Worm (Caenorhabditis elegans) whole organism, young adult: Measurements from ENCODE around the gene nhr-16.

Experiments
- B0261.1 ChIP-seq: sonication (generic microtip); optimal IDR thresholded peaks from 2 replicates; lab custom pipeline; 2016; ENCODE audit warnings: mild to moderate bottlenecking, missing genetic modification characterization, moderate library complexity, missing compliant biosample characterization
- C17E4.6 ChIP-seq: fragments of 200-800 bp; sonication (Bioruptor generic); IDR thresholded peaks from 2 replicates; pipeline ENCODE4 v1.3.6; 2022; ENCODE audit warnings: missing genetic modification reagents, missing genetic modification characterization, missing compliant biosample characterization
- F10E7.11 ChIP-seq: sonication (generic microtip); optimal IDR thresholded peaks from 2 replicates; lab custom pipeline; 2017; ENCODE audit warnings: mild to moderate bottlenecking, missing genetic modification characterization, moderate library complexity, missing compliant biosample characterization
- Y79H2A.3 ChIP-seq: fragments of 200-800 bp; sonication (Bioruptor generic); conservative IDR thresholded peaks from 2 replicates; pipeline ENCODE4 v1.3.6; 2022; ENCODE audit warnings: missing genetic modification reagents, missing genetic modification characterization, missing compliant biosample characterization
- ZK185.1 ChIP-seq: sonication (generic microtip); optimal IDR thresholded peaks from 2 replicates; lab custom pipeline; 2016; ENCODE audit warnings: mild to moderate bottlenecking, missing genetic modification characterization, missing compliant biosample characterization; ENCODE audit not compliant: poor library complexity, severe bottlenecking
- aptf-3 ChIP-seq: fragments of 200-800 bp; sonication (Bioruptor generic); IDR thresholded peaks from 2 replicates; pipeline ENCODE4 v1.3.6; 2022; ENCODE audit warnings: missing genetic modification characterization, missing compliant biosample characterization
- ceh-40 ChIP-seq: fragments of 200-800 bp; sonication (Bioruptor generic); IDR thresholded peaks from 2 replicates; pipeline ENCODE4 v1.3.6; 2022; ENCODE audit warnings: missing genetic modification characterization, missing compliant biosample characterization
- dpl-1 ChIP-seq: fragments of 150-350 bp; optimal IDR thresholded peaks from 2 replicates; lab custom pipeline; 2014; ENCODE audit warnings: missing biosample characterization, missing genetic modification reagents, missing genetic modification characterization
- fkh-3 ChIP-seq: sonication (generic microtip); optimal IDR thresholded peaks from 2 replicates; lab custom pipeline; 2016; ENCODE audit warnings: mild to moderate bottlenecking, missing genetic modification characterization, missing compliant biosample characterization
- hlh-12 ChIP-seq: sonication (generic microtip); optimal IDR thresholded peaks from 2 replicates; lab custom pipeline; 2016; ENCODE audit warnings: missing genetic modification characterization, missing compliant biosample characterization
- nfyb-1 ChIP-seq: fragments of 200-800 bp; sonication (Bioruptor generic); IDR thresholded peaks from 2 replicates; pipeline ENCODE4 v1.3.6; 2022; ENCODE audit warnings: missing genetic modification reagents, missing genetic modification characterization, missing compliant biosample characterization
- unc-62 ChIP-seq: fragments of 150-350 bp; optimal IDR thresholded peaks from 2 replicates; lab custom pipeline; 2014; ENCODE audit warnings: missing biosample characterization, missing genetic modification reagents, missing genetic modification characterization
- xnd-1 ChIP-seq: sonication (generic microtip); optimal IDR thresholded peaks from 2 replicates; lab custom pipeline; 2016; ENCODE audit warnings: missing genotype, missing genetic modification reagents, missing genetic modification characterization, missing compliant biosample characterization

DNA sequence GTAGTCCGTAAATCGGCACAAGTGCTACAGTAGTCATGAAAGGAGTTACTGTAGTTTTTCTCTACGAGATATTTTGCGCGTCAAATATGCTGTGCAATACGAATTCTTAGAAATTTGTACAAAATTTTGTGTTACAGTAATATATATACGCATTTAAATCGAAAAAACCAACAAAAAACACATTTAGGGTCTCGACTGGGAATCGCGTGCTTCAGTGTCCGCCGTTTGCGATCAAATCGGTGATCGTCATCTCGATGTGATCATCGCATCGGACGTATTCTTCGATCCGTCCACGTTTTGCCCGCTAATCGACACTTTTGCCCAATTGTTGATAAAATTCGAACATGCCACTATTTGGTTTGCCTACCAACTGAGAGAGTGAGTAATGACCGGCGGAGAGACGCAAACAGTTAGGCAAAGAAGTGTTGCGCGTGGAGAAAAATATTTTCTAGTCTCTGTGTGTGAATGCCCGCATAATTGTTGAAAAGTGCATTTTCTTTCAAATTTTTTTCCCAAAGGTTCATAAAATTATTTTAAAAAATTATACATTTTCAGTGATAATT lies 30.4 kb downstream of the nhr-16 start:
- TF ChIP-seq B0261.1 (tag; lab: Kevin White, UChicago) (no peak), F10E7.11 (tag; lab: Kevin White, UChicago) (no peak), ceh-40 (no peak), hlh-12 (no peak), C17E4.6 (GFP tag; lab: Robert Waterston, UW) (no peak), Y79H2A.3 (GFP tag; lab: Robert Waterston, UW) (no peak), fkh-3 (tag; lab: Kevin White, UChicago) (no peak), aptf-3 (GFP tag; lab: Robert Waterston, UW) (no peak), ZK185.1 (no peak), unc-62 (GFP tag; lab: Kevin White, UChicago) (no peak), dpl-1 (no peak), nfyb-1 (GFP tag; lab: Robert Waterston, UW) (no peak), xnd-1 (tag; lab: Kevin White, UChicago) (no peak)
